Fruit fly (Drosophila melanogaster) ovary, adult (tissue): ENCODE measurements around the gene Lamp1.

Experiments used
- CG17801 ChIP-seq: fragments of 200-800 bp; optimal IDR thresholded peaks from 2 replicates; lab custom pipeline; 2019; ENCODE audit warnings: missing biosample characterization, mild to moderate bottlenecking, missing genetic modification characterization, moderate library complexity; ENCODE audit not compliant: partially characterized antibody

The Lamp1 gene

dm6 chr2L:21573226-21573791, at the start of gene Lamp1:
Gene Lamp1, plus strand, starts transcription at chr2L:21573389.
- TF ChIP-seq CG17801 = peak; percentile 45

dm6 chr2L:21558218-21558617, 15.0 kb upstream of the Lamp1 start:
- TF ChIP-seq CG17801 = no peak

dm6 chr2L:21559633-21560032, 13.6 kb upstream of the Lamp1 start:
- no peak for TF ChIP-seq CG17801

dm6 chr2L:21589323-21589722, 16.1 kb downstream of the Lamp1 start, which contains the start of gene nompB:
Gene nompB, minus strand, starts transcription at chr2L:21589423.
- TF ChIP-seq CG17801 = no peak

- TF ChIP-seq CG17801 = no peak
Observed at dm6 chr2L:21617949-21618348, 44.8 kb downstream of the Lamp1 start.

- TF ChIP-seq CG17801 = no peak
Observed at dm6 chr2L:21618738-21619431, 45.7 kb downstream of the Lamp1 start.

- TF ChIP-seq CG17801 = no peak
Observed at dm6 chr2L:21620527-21620926, 47.3 kb downstream of the Lamp1 start.

- no peak for TF ChIP-seq CG17801
Observed at dm6 chr2L:21622062-21622589, 48.9 kb downstream of the Lamp1 start.

- TF ChIP-seq CG17801 = no peak
Observed at dm6 chr2L:21622709-21623684, 49.8 kb downstream of the Lamp1 start.

dm6 chr2L:21623685-21624471, 50.7 kb downstream of the Lamp1 start, which contains the start of gene CG2201:
Gene CG2201, minus strand, starts transcription at chr2L:21624080.
- TF ChIP-seq CG17801 = no peak

dm6 chr2L:21624472-21624787, 51.2 kb downstream of the Lamp1 start:
- TF ChIP-seq CG17801 = no peak
